Worm (Caenorhabditis elegans) whole organism, young adult: ENCODE measurements around the gene cysl-1.

ENCODE experiments used
- B0035.1 ChIP-seq: sonication (generic microtip); optimal IDR thresholded peaks from 2 replicates; lab custom pipeline; 2016; ENCODE audit warnings: missing genetic modification characterization, mild to moderate bottlenecking, missing compliant biosample characterization, missing genotype, missing genetic modification reagents
- C17E4.6 ChIP-seq: fragments of 200-800 bp; sonication (Bioruptor generic); IDR thresholded peaks from 2 replicates; pipeline ENCODE4 v1.3.6; 2022; ENCODE audit warnings: missing genetic modification reagents, missing genetic modification characterization, missing compliant biosample characterization
- D2030.7 ChIP-seq: fragments of 200-800 bp; sonication (Bioruptor generic); IDR thresholded peaks from 2 replicates; pipeline ENCODE4 v1.3.6; 2022; ENCODE audit warnings: missing genetic modification reagents, missing genetic modification characterization, missing compliant biosample characterization
- F33H1.4 ChIP-seq: fragments of 200-800 bp; sonication (Bioruptor generic); IDR thresholded peaks from 2 replicates; pipeline ENCODE4 v1.3.6; 2022; ENCODE audit warnings: missing genetic modification reagents, missing genetic modification characterization, missing compliant biosample characterization
- F49E8.2 ChIP-seq: sonication (generic microtip); optimal IDR thresholded peaks from 3 replicates; lab custom pipeline; 2017; ENCODE audit warnings: missing genetic modification characterization, mild to moderate bottlenecking, missing compliant biosample characterization, antibody characterized with exemption, moderate library complexity; ENCODE audit not compliant: insufficient read depth
- F57C9.4 ChIP-seq: sonication (generic microtip); optimal IDR thresholded peaks from 2 replicates; lab custom pipeline; 2017; ENCODE audit warnings: mild to moderate bottlenecking, missing genetic modification characterization, missing compliant biosample characterization
- K11D2.4 ChIP-seq: fragments of 200-800 bp; sonication (Bioruptor generic); IDR thresholded peaks from 2 replicates; pipeline ENCODE4 v1.3.6; 2022; ENCODE audit warnings: missing genetic modification reagents, missing genetic modification characterization, missing compliant biosample characterization
- K12H6.12 ChIP-seq: fragments of 200-800 bp; sonication (Bioruptor generic); optimal IDR thresholded peaks from 2 replicates; lab custom pipeline; 2018; ENCODE audit warnings: mild to moderate bottlenecking, missing genetic modification characterization, missing compliant biosample characterization
- Y56A3A.18 ChIP-seq: fragments of 200-800 bp; sonication (Bioruptor generic); IDR thresholded peaks from 2 replicates; pipeline ENCODE4 v1.3.6; 2022; ENCODE audit warnings: missing genetic modification reagents, missing genetic modification characterization, missing compliant biosample characterization
- Y79H2A.3 ChIP-seq: fragments of 200-800 bp; sonication (Bioruptor generic); conservative IDR thresholded peaks from 2 replicates; pipeline ENCODE4 v1.3.6; 2022; ENCODE audit warnings: missing genetic modification reagents, missing genetic modification characterization, missing compliant biosample characterization
- ZK185.1 ChIP-seq: sonication (generic microtip); optimal IDR thresholded peaks from 2 replicates; lab custom pipeline; 2016; ENCODE audit warnings: mild to moderate bottlenecking, missing genetic modification characterization, missing compliant biosample characterization; ENCODE audit not compliant: poor library complexity, severe bottlenecking
- aptf-3 ChIP-seq: fragments of 200-800 bp; sonication (Bioruptor generic); IDR thresholded peaks from 2 replicates; pipeline ENCODE4 v1.3.6; 2022; ENCODE audit warnings: missing genetic modification characterization, missing compliant biosample characterization
- atf-7 ChIP-seq: sonication (generic microtip); optimal IDR thresholded peaks from 2 replicates; lab custom pipeline; 2017; ENCODE audit warnings: mild to moderate bottlenecking, missing genetic modification characterization, missing compliant biosample characterization
- athp-1 ChIP-seq: sonication (generic microtip); optimal IDR thresholded peaks from 2 replicates; lab custom pipeline; 2017; ENCODE audit warnings: mild to moderate bottlenecking, missing genetic modification characterization, missing compliant biosample characterization
- attf-3 ChIP-seq: fragments of 200-800 bp; sonication (Bioruptor generic); conservative IDR thresholded peaks from 2 replicates; pipeline ENCODE4 v1.3.6; 2022; ENCODE audit warnings: missing genetic modification reagents, missing genetic modification characterization, missing compliant biosample characterization
- ccch-3 ChIP-seq: fragments of 200-800 bp; sonication (Bioruptor generic); optimal IDR thresholded peaks from 2 replicates; lab custom pipeline; 2018; ENCODE audit warnings: mild to moderate bottlenecking, missing genetic modification characterization, missing compliant biosample characterization
- cebp-1 ChIP-seq, 2 experiments: fragments of 200-800 bp in 1 of 2; sonication (Bioruptor generic) in 1 of 2; sonication (generic microtip) in 1 of 2; IDR thresholded peaks in 1 of 2; optimal IDR thresholded peaks in 1 of 2; 2 replicates each; pipeline versions ENCODE4 v1.3.6 to Lab custom; 2017 to 2022; ENCODE audit warnings: missing compliant biosample characterization in 2 of 2, missing genetic modification characterization in 2 of 2, mild to moderate bottlenecking in 1 of 2, missing genetic modification reagents in 1 of 2, moderate library complexity in 1 of 2
- ceh-58 ChIP-seq: fragments of 200-800 bp; sonication (Bioruptor generic); IDR thresholded peaks from 2 replicates; pipeline ENCODE4 v1.3.6; 2022; ENCODE audit warnings: missing genetic modification characterization, missing compliant biosample characterization
- dpl-1 ChIP-seq: fragments of 150-350 bp; optimal IDR thresholded peaks from 2 replicates; lab custom pipeline; 2014; ENCODE audit warnings: missing biosample characterization, missing genetic modification reagents, missing genetic modification characterization
- ekl-4 ChIP-seq: fragments of 200-800 bp; sonication (Bioruptor generic); IDR thresholded peaks from 2 replicates; pipeline ENCODE4 v1.3.6; 2022; ENCODE audit warnings: missing genetic modification reagents, missing genetic modification characterization, missing compliant biosample characterization
- gei-17 ChIP-seq: fragments of 200-800 bp; sonication (Bioruptor generic); optimal IDR thresholded peaks from 2 replicates; lab custom pipeline; 2018; ENCODE audit warnings: mild to moderate bottlenecking, missing genetic modification characterization, missing compliant biosample characterization
- him-1 ChIP-seq: sonication (generic microtip); optimal IDR thresholded peaks from 2 replicates; lab custom pipeline; 2016; ENCODE audit warnings: missing genotype, missing genetic modification reagents, missing genetic modification characterization, missing compliant biosample characterization
- hlh-26 ChIP-seq: fragments of 200-800 bp; sonication (Bioruptor generic); conservative IDR thresholded peaks from 2 replicates; pipeline ENCODE4 v1.3.6; 2022; ENCODE audit warnings: missing genetic modification reagents, missing genetic modification characterization, missing compliant biosample characterization
- hmg-1.2 ChIP-seq: fragments of 200-800 bp; sonication (Bioruptor generic); IDR thresholded peaks from 2 replicates; pipeline ENCODE4 v1.3.6; 2022; ENCODE audit warnings: missing genetic modification reagents, missing genetic modification characterization, missing compliant biosample characterization
- hrde-1 ChIP-seq: sonication (generic microtip); optimal IDR thresholded peaks from 2 replicates; lab custom pipeline; 2016; ENCODE audit warnings: missing genetic modification characterization, mild to moderate bottlenecking, missing compliant biosample characterization, moderate library complexity, missing genotype, missing genetic modification reagents, borderline replicate concordance
- lin-26 ChIP-seq: fragments of 200-800 bp; sonication (Bioruptor generic); IDR thresholded peaks from 2 replicates; pipeline ENCODE4 v1.3.6; 2022; ENCODE audit warnings: missing genetic modification reagents, missing genetic modification characterization, missing compliant biosample characterization
- lin-35 ChIP-seq, 3 experiments: fragments of 150-350 bp in 2 of 3; sonication (generic microtip) in 1 of 3; optimal IDR thresholded peaks; 2 replicates each; lab custom pipeline; 2014 to 2018; ENCODE audit warnings: missing biosample characterization in 3 of 3, missing genetic modification characterization in 3 of 3, missing genetic modification reagents in 3 of 3
- madf-8 ChIP-seq: fragments of 200-800 bp; sonication (Bioruptor generic); conservative IDR thresholded peaks from 2 replicates; pipeline ENCODE4 v1.3.6; 2022; ENCODE audit warnings: missing genetic modification reagents, missing genetic modification characterization, missing compliant biosample characterization
- mel-28 ChIP-seq: sonication (generic microtip); optimal IDR thresholded peaks from 2 replicates; lab custom pipeline; 2016; ENCODE audit warnings: borderline replicate concordance, mild to moderate bottlenecking, missing genetic modification characterization, missing compliant biosample characterization
- mes-4 ChIP-seq: sonication (generic microtip); optimal IDR thresholded peaks from 2 replicates; lab custom pipeline; 2016; ENCODE audit warnings: missing genotype, missing genetic modification characterization, missing compliant biosample characterization
- nhr-80 ChIP-seq: sonication (generic microtip); optimal IDR thresholded peaks from 2 replicates; lab custom pipeline; 2016; ENCODE audit warnings: missing genetic modification characterization, missing compliant biosample characterization
- nhr-90 ChIP-seq: sonication (generic microtip); optimal IDR thresholded peaks from 2 replicates; lab custom pipeline; 2016; ENCODE audit warnings: missing genotype, mild to moderate bottlenecking, missing genetic modification characterization, missing compliant biosample characterization
- rec-8 ChIP-seq, 2 experiments: sonication (generic microtip); optimal IDR thresholded peaks; 2 replicates each; lab custom pipeline; 2016; ENCODE audit warnings: mild to moderate bottlenecking in 2 of 2, missing genetic modification characterization in 2 of 2, missing genetic modification reagents in 2 of 2, missing genotype in 2 of 2, missing biosample characterization in 1 of 2, missing compliant biosample characterization in 1 of 2, moderate library complexity in 1 of 2
- rpc-1 ChIP-seq, 2 experiments: fragments of 150-350 bp in 1 of 2; sonication (generic microtip) in 1 of 2; optimal IDR thresholded peaks; 2 replicates each; lab custom pipeline; 2014 to 2018; ENCODE audit warnings: missing biosample characterization in 1 of 2, missing genetic modification characterization in 1 of 2, missing genetic modification reagents in 1 of 2, missing genotype in 1 of 2
- sdz-38 ChIP-seq: sonication (generic microtip); optimal IDR thresholded peaks from 2 replicates; lab custom pipeline; 2016; ENCODE audit warnings: missing genotype, missing genetic modification characterization, missing compliant biosample characterization
- sea-2 ChIP-seq: fragments of 200-800 bp; sonication (Bioruptor generic); IDR thresholded peaks from 2 replicates; pipeline ENCODE4 v1.3.6; 2022; ENCODE audit warnings: missing genetic modification characterization, missing compliant biosample characterization
- somi-1 ChIP-seq: fragments of 200-800 bp; sonication (Bioruptor generic); optimal IDR thresholded peaks from 2 replicates; lab custom pipeline; 2018; ENCODE audit warnings: mild to moderate bottlenecking, missing genetic modification characterization, missing compliant biosample characterization
- tbx-9 ChIP-seq: sonication (generic microtip); optimal IDR thresholded peaks from 2 replicates; lab custom pipeline; 2016; ENCODE audit warnings: borderline replicate concordance, missing genetic modification characterization, inconsistent platforms, missing compliant biosample characterization
- tlf-1 ChIP-seq: fragments of 200-800 bp; sonication (Bioruptor generic); optimal IDR thresholded peaks from 2 replicates; lab custom pipeline; 2018; ENCODE audit warnings: mild to moderate bottlenecking, missing genetic modification characterization, missing compliant biosample characterization
- ztf-6 ChIP-seq: fragments of 200-800 bp; sonication (Bioruptor generic); IDR thresholded peaks from 2 replicates; pipeline ENCODE4 v1.3.6; 2022; ENCODE audit warnings: missing genetic modification reagents, missing genetic modification characterization, missing compliant biosample characterization

The cysl-1 gene

ce11 chrX:9984889-9985404 is 30.6 kb upstream of the cysl-1 start, which contains the start of gene F19C6.5:
Gene F19C6.5, minus strand, starts transcription at chrX:9984939.
- peak; percentile 37 for TF ChIP-seq nhr-80 (tag; lab: Kevin White, UChicago)
- no peak for TF ChIP-seq athp-1

- TF ChIP-seq mel-28 (tag; lab: Kevin White, UChicago): no peak
- no peak for TF ChIP-seq hrde-1 (tag; lab: Kevin White, UChicago)
- no peak for TF ChIP-seq B0035.1 (tag; lab: Kevin White, UChicago)
- no peak for TF ChIP-seq him-1
- TF ChIP-seq mes-4 (tag; lab: Kevin White, UChicago): no peak
- TF ChIP-seq lin-35 (GFP tag; optimal IDR thresholded peaks at IDR 0.05; lab: Kevin White, UChicago): no peak
- no peak for TF ChIP-seq C17E4.6 (GFP tag; lab: Robert Waterston, UW)
- no peak for TF ChIP-seq F33H1.4 (GFP tag; lab: Robert Waterston, UW)
- no peak for TF ChIP-seq lin-26
- no peak for TF ChIP-seq ztf-6
- no peak for TF ChIP-seq madf-8 (GFP tag; lab: Robert Waterston, UW)
- no peak for TF ChIP-seq F57C9.4 (tag; lab: Kevin White, UChicago)
- no peak for TF ChIP-seq tlf-1 (GFP tag; lab: Kevin White, UChicago)
- TF ChIP-seq gei-17 (GFP tag; lab: Kevin White, UChicago): no peak
- no peak for TF ChIP-seq hlh-26 (GFP tag; lab: Robert Waterston, UW)
- no peak for TF ChIP-seq rec-8 (tag; optimal IDR thresholded peaks at IDR 0.05; lab: Kevin White, UChicago)
- TF ChIP-seq attf-3: no peak
- no peak for TF ChIP-seq tbx-9
These were observed 26.9 kb upstream of the cysl-1 start for ce11 chrX:9981259-9981658.

- TF ChIP-seq K12H6.12 (no peak), F33H1.4 (GFP tag; lab: Robert Waterston, UW) (no peak), atf-7 (no peak), ZK185.1 (no peak), rpc-1 (optimal IDR thresholded peaks at IDR 0.05; lab: Kevin White, UChicago) (no peak), rpc-1 (tag; optimal IDR thresholded peaks at IDR 0.05; lab: Kevin White, UChicago) (no peak), K11D2.4 (GFP tag; lab: Robert Waterston, UW) (no peak), ccch-3 (GFP tag; lab: Kevin White, UChicago) (no peak)
These were observed 21.9 kb upstream of the cysl-1 start, which contains the start of gene mgl-1 for ce11 chrX:9976206-9976605. Gene mgl-1, minus strand, starts transcription at chrX:9976306.

- TF ChIP-seq Y79H2A.3 (GFP tag; lab: Robert Waterston, UW): no peak
- no peak for TF ChIP-seq sdz-38 (tag; lab: Kevin White, UChicago)
- no peak for TF ChIP-seq ceh-58
- no peak for TF ChIP-seq cebp-1 (GFP tag; IDR thresholded peaks at IDR 0.05; lab: Robert Waterston, UW)
- TF ChIP-seq cebp-1 (tag; optimal IDR thresholded peaks at IDR 0.05; lab: Kevin White, UChicago): no peak
- no peak for TF ChIP-seq rpc-1 (optimal IDR thresholded peaks at IDR 0.05; lab: Kevin White, UChicago)
- TF ChIP-seq rpc-1 (tag; optimal IDR thresholded peaks at IDR 0.05; lab: Kevin White, UChicago): no peak
- TF ChIP-seq F49E8.2 (tag; lab: Kevin White, UChicago): no peak
- no peak for TF ChIP-seq nhr-90 (tag; lab: Kevin White, UChicago)
- TF ChIP-seq hmg-1.2 (GFP tag; lab: Robert Waterston, UW): no peak
- no peak for TF ChIP-seq K11D2.4 (GFP tag; lab: Robert Waterston, UW)
- TF ChIP-seq ekl-4: no peak
- no peak for TF ChIP-seq dpl-1
- no peak for TF ChIP-seq aptf-3 (GFP tag; lab: Robert Waterston, UW)
- TF ChIP-seq D2030.7 (GFP tag; lab: Robert Waterston, UW): no peak
- TF ChIP-seq somi-1: no peak
- no peak for TF ChIP-seq Y56A3A.18 (GFP tag; lab: Robert Waterston, UW)
- TF ChIP-seq sea-2: no peak
These were observed 10.9 kb upstream of the cysl-1 start, which contains the start of gene pssy-1 for ce11 chrX:9965275-9965674. Gene pssy-1, plus strand, starts transcription at chrX:9965592.
